Worm (Caenorhabditis elegans) whole organism, young adult: ENCODE results near the gene drp-1.

ENCODE experiments used
- C17E4.6 ChIP-seq: fragments of 200-800 bp; sonication (Bioruptor generic); IDR thresholded peaks from 2 replicates; pipeline ENCODE4 v1.3.6; 2022; ENCODE audit warnings: missing genetic modification reagents, missing genetic modification characterization, missing compliant biosample characterization
- F57A8.1 ChIP-seq: fragments of 200-800 bp; sonication (Bioruptor generic); optimal IDR thresholded peaks from 2 replicates; lab custom pipeline; 2018; ENCODE audit warnings: mild to moderate bottlenecking, missing genetic modification characterization, moderate library complexity, missing compliant biosample characterization
- T07F8.4 ChIP-seq: sonication (generic microtip); optimal IDR thresholded peaks from 2 replicates; lab custom pipeline; 2016; ENCODE audit warnings: mild to moderate bottlenecking, missing genetic modification characterization, moderate library complexity, missing compliant biosample characterization
- Y53F4B.3 ChIP-seq: fragments of 200-800 bp; sonication (Bioruptor generic); IDR thresholded peaks from 2 replicates; pipeline ENCODE4 v1.3.6; 2022; ENCODE audit warnings: missing genetic modification reagents, missing genetic modification characterization, missing compliant biosample characterization
- Y53G8AR.9 ChIP-seq: fragments of 200-800 bp; sonication (Bioruptor generic); conservative IDR thresholded peaks from 2 replicates; pipeline ENCODE4 v1.3.6; 2022; ENCODE audit warnings: missing genetic modification reagents, missing genetic modification characterization, missing compliant biosample characterization
- Y56A3A.18 ChIP-seq: fragments of 200-800 bp; sonication (Bioruptor generic); IDR thresholded peaks from 2 replicates; pipeline ENCODE4 v1.3.6; 2022; ENCODE audit warnings: missing genetic modification reagents, missing genetic modification characterization, missing compliant biosample characterization
- Y67H2A.10 ChIP-seq: fragments of 200-800 bp; sonication (Bioruptor generic); conservative IDR thresholded peaks from 2 replicates; pipeline ENCODE4 v1.3.6; 2022; ENCODE audit warnings: missing genetic modification reagents, missing genetic modification characterization, missing compliant biosample characterization
- Y79H2A.3 ChIP-seq: fragments of 200-800 bp; sonication (Bioruptor generic); conservative IDR thresholded peaks from 2 replicates; pipeline ENCODE4 v1.3.6; 2022; ENCODE audit warnings: missing genetic modification reagents, missing genetic modification characterization, missing compliant biosample characterization
- ZK185.1 ChIP-seq: sonication (generic microtip); optimal IDR thresholded peaks from 2 replicates; lab custom pipeline; 2016; ENCODE audit warnings: mild to moderate bottlenecking, missing genetic modification characterization, missing compliant biosample characterization; ENCODE audit not compliant: poor library complexity, severe bottlenecking
- akir-1 ChIP-seq: fragments of 200-800 bp; sonication (Bioruptor generic); optimal IDR thresholded peaks from 2 replicates; lab custom pipeline; 2018; ENCODE audit warnings: mild to moderate bottlenecking, missing genetic modification characterization, moderate library complexity, missing compliant biosample characterization
- aptf-2 ChIP-seq: fragments of 200-800 bp; sonication (Bioruptor generic); conservative IDR thresholded peaks from 2 replicates; pipeline ENCODE4 v1.3.6; 2022; ENCODE audit warnings: missing genetic modification reagents, missing genetic modification characterization, missing compliant biosample characterization
- atf-7 ChIP-seq: sonication (generic microtip); optimal IDR thresholded peaks from 2 replicates; lab custom pipeline; 2017; ENCODE audit warnings: mild to moderate bottlenecking, missing genetic modification characterization, missing compliant biosample characterization
- athp-1 ChIP-seq: sonication (generic microtip); optimal IDR thresholded peaks from 2 replicates; lab custom pipeline; 2017; ENCODE audit warnings: mild to moderate bottlenecking, missing genetic modification characterization, missing compliant biosample characterization
- attf-3 ChIP-seq: fragments of 200-800 bp; sonication (Bioruptor generic); conservative IDR thresholded peaks from 2 replicates; pipeline ENCODE4 v1.3.6; 2022; ENCODE audit warnings: missing genetic modification reagents, missing genetic modification characterization, missing compliant biosample characterization
- attf-5 ChIP-seq: fragments of 200-800 bp; sonication (Bioruptor generic); optimal IDR thresholded peaks from 2 replicates; lab custom pipeline; 2018; ENCODE audit warnings: mild to moderate bottlenecking, missing genetic modification characterization, missing compliant biosample characterization
- attf-6 ChIP-seq: fragments of 200-800 bp; sonication (Bioruptor generic); IDR thresholded peaks from 2 replicates; pipeline ENCODE4 v1.3.6; 2022; ENCODE audit warnings: missing genetic modification reagents, missing genetic modification characterization, missing compliant biosample characterization
- bed-2 ChIP-seq: fragments of 200-800 bp; sonication (Bioruptor generic); IDR thresholded peaks from 2 replicates; pipeline ENCODE4 v1.3.6; 2022; ENCODE audit warnings: missing genetic modification reagents, missing genetic modification characterization, missing compliant biosample characterization
- ccch-3 ChIP-seq: fragments of 200-800 bp; sonication (Bioruptor generic); optimal IDR thresholded peaks from 2 replicates; lab custom pipeline; 2018; ENCODE audit warnings: mild to moderate bottlenecking, missing genetic modification characterization, missing compliant biosample characterization
- ceh-91 ChIP-seq: fragments of 200-800 bp; sonication (Bioruptor generic); IDR thresholded peaks from 2 replicates; pipeline ENCODE4 v1.3.6; 2022; ENCODE audit warnings: missing genetic modification reagents, missing genetic modification characterization, missing compliant biosample characterization
- dpff-1 ChIP-seq: sonication (generic microtip); optimal IDR thresholded peaks from 2 replicates; lab custom pipeline; 2017; ENCODE audit warnings: mild to moderate bottlenecking, missing genetic modification characterization, missing compliant biosample characterization
- efl-1 ChIP-seq: fragments of 150-350 bp; optimal IDR thresholded peaks from 2 replicates; lab custom pipeline; 2014; ENCODE audit warnings: missing biosample characterization, missing genetic modification reagents, missing genetic modification characterization
- egl-44 ChIP-seq: fragments of 200-800 bp; sonication (Bioruptor generic); IDR thresholded peaks from 2 replicates; pipeline ENCODE4 v1.3.6; 2022; ENCODE audit warnings: missing genetic modification reagents, missing genetic modification characterization, missing compliant biosample characterization
- egrh-3 ChIP-seq: fragments of 200-800 bp; sonication (Bioruptor generic); IDR thresholded peaks from 2 replicates; pipeline ENCODE4 v1.3.6; 2022; ENCODE audit warnings: missing genetic modification reagents, missing genetic modification characterization, missing compliant biosample characterization
- gei-17 ChIP-seq: fragments of 200-800 bp; sonication (Bioruptor generic); optimal IDR thresholded peaks from 2 replicates; lab custom pipeline; 2018; ENCODE audit warnings: mild to moderate bottlenecking, missing genetic modification characterization, missing compliant biosample characterization
- him-1 ChIP-seq: sonication (generic microtip); optimal IDR thresholded peaks from 2 replicates; lab custom pipeline; 2016; ENCODE audit warnings: missing genotype, missing genetic modification reagents, missing genetic modification characterization, missing compliant biosample characterization
- hmg-1.2 ChIP-seq: fragments of 200-800 bp; sonication (Bioruptor generic); IDR thresholded peaks from 2 replicates; pipeline ENCODE4 v1.3.6; 2022; ENCODE audit warnings: missing genetic modification reagents, missing genetic modification characterization, missing compliant biosample characterization
- hrde-1 ChIP-seq: sonication (generic microtip); optimal IDR thresholded peaks from 2 replicates; lab custom pipeline; 2016; ENCODE audit warnings: missing genetic modification characterization, mild to moderate bottlenecking, missing compliant biosample characterization, moderate library complexity, missing genotype, missing genetic modification reagents, borderline replicate concordance
- hsf-1 ChIP-seq: fragments of 200-800 bp; sonication (Bioruptor generic); IDR thresholded peaks from 2 replicates; pipeline ENCODE4 v1.3.6; 2022; ENCODE audit warnings: missing genetic modification reagents, missing genetic modification characterization, missing compliant biosample characterization
- lin-35 ChIP-seq, 3 experiments: fragments of 150-350 bp in 2 of 3; sonication (generic microtip) in 1 of 3; optimal IDR thresholded peaks; 2 replicates each; lab custom pipeline; 2014 to 2018; ENCODE audit warnings: missing biosample characterization in 3 of 3, missing genetic modification characterization in 3 of 3, missing genetic modification reagents in 3 of 3
- lin-40 ChIP-seq: sonication (generic microtip); optimal IDR thresholded peaks from 2 replicates; lab custom pipeline; 2016; ENCODE audit warnings: missing genetic modification characterization, mild to moderate bottlenecking, missing compliant biosample characterization, missing genotype, missing genetic modification reagents
- lir-1 ChIP-seq: fragments of 200-800 bp; sonication (Bioruptor generic); conservative IDR thresholded peaks from 2 replicates; pipeline ENCODE4 v1.3.6; 2022; ENCODE audit warnings: missing genetic modification reagents, missing genetic modification characterization, missing compliant biosample characterization
- lsl-1 ChIP-seq: fragments of 200-800 bp; sonication (Bioruptor generic); optimal IDR thresholded peaks from 2 replicates; lab custom pipeline; 2018; ENCODE audit warnings: mild to moderate bottlenecking, missing genetic modification characterization, moderate library complexity, missing compliant biosample characterization
- mcd-1 ChIP-seq: fragments of 200-800 bp; sonication (Bioruptor generic); IDR thresholded peaks from 2 replicates; pipeline ENCODE4 v1.3.6; 2022; ENCODE audit warnings: missing genetic modification reagents, missing genetic modification characterization, missing compliant biosample characterization
- mel-28 ChIP-seq: sonication (generic microtip); optimal IDR thresholded peaks from 2 replicates; lab custom pipeline; 2016; ENCODE audit warnings: borderline replicate concordance, mild to moderate bottlenecking, missing genetic modification characterization, missing compliant biosample characterization
- mes-4 ChIP-seq: sonication (generic microtip); optimal IDR thresholded peaks from 2 replicates; lab custom pipeline; 2016; ENCODE audit warnings: missing genotype, missing genetic modification characterization, missing compliant biosample characterization
- mxl-1 ChIP-seq: sonication (generic microtip); optimal IDR thresholded peaks from 2 replicates; lab custom pipeline; 2016; ENCODE audit warnings: missing genetic modification characterization, missing compliant biosample characterization
- nfya-2 ChIP-seq: fragments of 200-800 bp; sonication (Bioruptor generic); IDR thresholded peaks from 2 replicates; pipeline ENCODE4 v1.3.6; 2022; ENCODE audit warnings: missing genetic modification reagents, missing genetic modification characterization, missing compliant biosample characterization
- nfyb-1 ChIP-seq: fragments of 200-800 bp; sonication (Bioruptor generic); IDR thresholded peaks from 2 replicates; pipeline ENCODE4 v1.3.6; 2022; ENCODE audit warnings: missing genetic modification reagents, missing genetic modification characterization, missing compliant biosample characterization
- rcor-1 ChIP-seq: fragments of 200-800 bp; sonication (Bioruptor generic); IDR thresholded peaks from 2 replicates; pipeline ENCODE4 v1.3.6; 2022; ENCODE audit warnings: missing genetic modification reagents, missing genetic modification characterization, missing compliant biosample characterization
- sdz-38 ChIP-seq: sonication (generic microtip); optimal IDR thresholded peaks from 2 replicates; lab custom pipeline; 2016; ENCODE audit warnings: missing genotype, missing genetic modification characterization, missing compliant biosample characterization
- snpc-1.3 ChIP-seq: sonication (generic microtip); optimal IDR thresholded peaks from 2 replicates; lab custom pipeline; 2017; ENCODE audit warnings: missing genetic modification characterization, mild to moderate bottlenecking, missing compliant biosample characterization, antibody characterized with exemption, moderate library complexity, missing genotype, missing genetic modification reagents; ENCODE audit not compliant: insufficient read depth
- tbp1 ChIP-seq: fragments of 200-800 bp; sonication (Bioruptor generic); optimal IDR thresholded peaks from 2 replicates; lab custom pipeline; 2018; ENCODE audit warnings: mild to moderate bottlenecking, missing genetic modification characterization, missing compliant biosample characterization
- ztf-22 ChIP-seq: fragments of 200-800 bp; sonication (Bioruptor generic); optimal IDR thresholded peaks from 2 replicates; lab custom pipeline; 2018; ENCODE audit warnings: mild to moderate bottlenecking, missing genetic modification characterization, moderate library complexity, missing compliant biosample characterization
- ztf-25 ChIP-seq: fragments of 200-800 bp; sonication (Bioruptor generic); IDR thresholded peaks from 2 replicates; pipeline ENCODE4 v1.3.6; 2022; ENCODE audit warnings: missing genetic modification reagents, missing genetic modification characterization, missing compliant biosample characterization
- ztf-26 ChIP-seq: sonication (generic microtip); optimal IDR thresholded peaks from 2 replicates; lab custom pipeline; 2017; ENCODE audit warnings: missing genetic modification characterization, missing compliant biosample characterization
- ztf-28 ChIP-seq: fragments of 200-800 bp; sonication (Bioruptor generic); IDR thresholded peaks from 2 replicates; pipeline ENCODE4 v1.3.6; 2022; ENCODE audit warnings: missing genetic modification reagents, missing genetic modification characterization, missing compliant biosample characterization
- ztf-3 ChIP-seq: fragments of 200-800 bp; sonication (Bioruptor generic); optimal IDR thresholded peaks from 2 replicates; lab custom pipeline; 2018; ENCODE audit warnings: mild to moderate bottlenecking, missing genetic modification characterization, missing compliant biosample characterization

The drp-1 gene

ce11 chrIV:5541285-5541684 is 3.0 kb downstream of the drp-1 start, which contains the start of gene tebp-2 (continued):
- TF ChIP-seq nfya-2 (GFP tag; lab: Robert Waterston, UW) (no peak), rcor-1 (GFP tag; lab: Robert Waterston, UW) (no peak; the same call in 1 of the 2 replicates), ztf-25 (GFP tag; lab: Robert Waterston, UW) (no peak), aptf-2 (GFP tag; lab: Robert Waterston, UW) (0 out of 2 replicates have a peak, but pooled peaks have one; percentile 34), ztf-26 (no peak), hsf-1 (GFP tag; lab: Robert Waterston, UW) (peak; percentile 73), athp-1 (tag; lab: Kevin White, UChicago) (peak; percentile 72), Y79H2A.3 (GFP tag; lab: Robert Waterston, UW) (0 out of 2 replicates have a peak, but pooled peaks have one; percentile 39), ccch-3 (GFP tag; lab: Kevin White, UChicago) (no peak), ZK185.1 (tag; lab: Kevin White, UChicago) (no peak), snpc-1.3 (tag; lab: Kevin White, UChicago) (peak; percentile 91), him-1 (tag; lab: Kevin White, UChicago) (peak; percentile 58), ceh-91 (GFP tag; lab: Robert Waterston, UW) (peak; percentile 39; the same call in 1 of the 2 replicates), T07F8.4 (no peak), ztf-28 (GFP tag; lab: Robert Waterston, UW) (no peak), Y53F4B.3 (GFP tag; lab: Robert Waterston, UW) (no peak), atf-7 (tag; lab: Kevin White, UChicago) (peak; percentile 1), dpff-1 (tag; lab: Kevin White, UChicago) (peak; percentile 59), egrh-3 (GFP tag; lab: Robert Waterston, UW) (no peak), C17E4.6 (GFP tag; lab: Robert Waterston, UW) (0 out of 2 replicates have a peak, but pooled peaks have one; percentile 35), attf-3 (GFP tag; lab: Robert Waterston, UW) (0 out of 2 replicates have a peak, but pooled peaks have one; percentile 41), mes-4 (tag; lab: Kevin White, UChicago) (peak; percentile 9), efl-1 (GFP tag; lab: Kevin White, UChicago) (peak; percentile 43), F57A8.1 (GFP tag; lab: Kevin White, UChicago) (no peak), nfyb-1 (0 out of 2 replicates have a peak, but pooled peaks have one; percentile 38), Y53G8AR.9 (GFP tag; lab: Robert Waterston, UW) (peak; percentile 39; the same call in 1 of the 2 replicates), mel-28 (tag; lab: Kevin White, UChicago) (no peak), hmg-1.2 (GFP tag; lab: Robert Waterston, UW) (0 out of 2 replicates have a peak, but pooled peaks have one; percentile 12), attf-6 (GFP tag; lab: Robert Waterston, UW) (peak; percentile 85), mcd-1 (GFP tag; lab: Robert Waterston, UW) (peak; percentile 62), akir-1 (no peak), attf-5 (GFP tag; lab: Kevin White, UChicago) (no peak), hrde-1 (tag; lab: Kevin White, UChicago) (peak; percentile 88), ztf-22 (GFP tag; lab: Kevin White, UChicago) (no peak), egl-44 (GFP tag; lab: Robert Waterston, UW) (no peak), lin-35 (GFP tag; optimal IDR thresholded peaks at IDR 0.05; lab: Kevin White, UChicago) (no peak), sdz-38 (tag; lab: Kevin White, UChicago) (no peak), Y67H2A.10 (no peak), lir-1 (GFP tag; lab: Robert Waterston, UW) (no peak), Y56A3A.18 (GFP tag; lab: Robert Waterston, UW) (no peak), lin-40 (tag; lab: Kevin White, UChicago) (no peak), ztf-3 (GFP tag; lab: Kevin White, UChicago) (no peak), bed-2 (no peak), gei-17 (GFP tag; lab: Kevin White, UChicago) (no peak), lsl-1 (peak; percentile 67), tbp1 (GFP tag; lab: Kevin White, UChicago) (peak; percentile 65), mxl-1 (tag; lab: Kevin White, UChicago) (no peak)
